Worm (Caenorhabditis elegans) whole organism, L1 larva: ENCODE data around the gene nhr-126.

Experiments used
- alr-1 ChIP-seq: fragments of 200-800 bp; sonication (Bioruptor generic); optimal IDR thresholded peaks from 2 replicates; lab custom pipeline; 2018; ENCODE audit warnings: borderline replicate concordance, mild to moderate bottlenecking, missing genetic modification characterization, missing compliant biosample characterization
- blmp-1 ChIP-seq: fragments of 150-350 bp; optimal IDR thresholded peaks from 2 replicates; lab custom pipeline; 2014; ENCODE audit warnings: missing biosample characterization, missing genetic modification characterization
- ceh-82 ChIP-seq, 3 experiments: fragments of 150-350 bp in 1 of 3; sonication (generic microtip) in 2 of 3; optimal IDR thresholded peaks; 2 replicates each; lab custom pipeline; 2014 to 2017; ENCODE audit warnings: missing biosample characterization in 3 of 3, missing genetic modification characterization in 3 of 3
- egl-27 ChIP-seq, 2 experiments: fragments of 150-350 bp in 1 of 2; sonication (generic microtip); optimal IDR thresholded peaks; 3 replicates each; lab custom pipeline; 2017 to 2018; ENCODE audit warnings: missing biosample characterization in 2 of 2, missing genetic modification characterization in 2 of 2, missing genetic modification reagents in 2 of 2
- elt-3 ChIP-seq, 6 experiments: fragments of 150-350 bp in 1 of 6; sonication (generic microtip); optimal IDR thresholded peaks; 2 replicates each; lab custom pipeline; 2017 to 2018; ENCODE audit warnings: missing biosample characterization in 6 of 6, missing genetic modification characterization in 6 of 6, inconsistent platforms in 1 of 6
- fkh-10 ChIP-seq: sonication (generic microtip); optimal IDR thresholded peaks from 2 replicates; lab custom pipeline; 2017; ENCODE audit warnings: missing biosample characterization, missing genetic modification reagents, missing genetic modification characterization
- grh-1 ChIP-seq: fragments of 200-800 bp; sonication (Bioruptor generic); IDR thresholded peaks from 2 replicates; pipeline ENCODE4 v1.3.6; 2022; ENCODE audit warnings: missing genetic modification reagents, missing genetic modification characterization, missing compliant biosample characterization
- lin-15B ChIP-seq: fragments of 150-350 bp; sonication (generic microtip); optimal IDR thresholded peaks from 3 replicates; lab custom pipeline; 2014; ENCODE audit warnings: missing biosample characterization, missing genetic modification characterization
- lin-39 ChIP-seq: fragments of 150-350 bp; optimal IDR thresholded peaks from 2 replicates; lab custom pipeline; 2014; ENCODE audit warnings: missing biosample characterization, missing genetic modification reagents, missing genetic modification characterization
- lsy-2 ChIP-seq, 2 experiments: fragments of 150-350 bp; optimal IDR thresholded peaks; 2 replicates each; lab custom pipeline; 2014; ENCODE audit warnings: missing biosample characterization in 2 of 2, missing genetic modification characterization in 2 of 2
- nhr-90 ChIP-seq: sonication (generic microtip); optimal IDR thresholded peaks from 2 replicates; lab custom pipeline; 2016; ENCODE audit warnings: mild to moderate bottlenecking, missing genetic modification characterization, missing compliant biosample characterization; ENCODE audit not compliant: poor library complexity
- pag-3 ChIP-seq: sonication (generic microtip); optimal IDR thresholded peaks from 2 replicates; lab custom pipeline; 2017; ENCODE audit warnings: missing genetic modification characterization, mild to moderate bottlenecking, missing compliant biosample characterization, antibody characterized with exemption, borderline replicate concordance; ENCODE audit not compliant: insufficient read depth
- unc-62 ChIP-seq: fragments of 150-350 bp; optimal IDR thresholded peaks from 2 replicates; lab custom pipeline; 2014; ENCODE audit warnings: missing biosample characterization, missing genetic modification reagents, missing genetic modification characterization
- ztf-4 ChIP-seq: fragments of 150-350 bp; optimal IDR thresholded peaks from 2 replicates; lab custom pipeline; 2014; ENCODE audit warnings: missing biosample characterization, missing genetic modification characterization

DNA sequence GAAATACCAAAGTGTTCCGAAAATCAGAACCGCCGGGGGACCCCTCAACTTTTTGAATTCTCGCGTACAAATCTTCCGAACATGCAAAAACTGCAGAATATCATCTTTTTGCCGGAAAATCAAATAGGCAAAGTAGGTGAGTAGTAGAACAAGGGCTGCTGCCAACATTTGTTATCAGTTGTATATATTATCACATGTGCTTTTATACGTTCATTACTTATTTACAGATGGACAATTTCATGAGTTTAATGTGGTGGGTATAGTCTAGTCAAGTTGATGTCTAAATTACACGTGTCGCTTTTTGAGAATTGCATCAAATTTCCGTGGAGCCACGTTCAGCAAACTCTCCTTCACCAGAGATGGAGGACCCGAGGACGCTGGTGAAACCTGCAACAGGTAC, 27.6 kb upstream of the nhr-126 start, which contains the start of gene cyp-32B1:
- no peak for TF ChIP-seq fkh-10 (GFP tag; lab: Kevin White, UChicago)
- TF ChIP-seq ceh-82 (tag; optimal IDR thresholded peaks at IDR 0.05; lab: Kevin White, UChicago): no peak
- TF ChIP-seq blmp-1: no peak
- no peak for TF ChIP-seq lin-15B (tag; lab: Kevin White, UChicago)
- no peak for TF ChIP-seq unc-62 (GFP tag; lab: Kevin White, UChicago)
- no peak for TF ChIP-seq grh-1
- TF ChIP-seq egl-27 (tag; optimal IDR thresholded peaks at IDR 0.05; lab: Kevin White, UChicago): no peak
- no peak for TF ChIP-seq nhr-90
- no peak for TF ChIP-seq elt-3 (tag; optimal IDR thresholded peaks at IDR 0.05; lab: Kevin White, UChicago)
- no peak for TF ChIP-seq lsy-2 (tag; optimal IDR thresholded peaks at IDR 0.05; lab: Kevin White, UChicago)
- TF ChIP-seq pag-3 (tag; lab: Kevin White, UChicago): no peak
- TF ChIP-seq ztf-4: no peak
- TF ChIP-seq alr-1 (tag; lab: Kevin White, UChicago): no peak
- no peak for TF ChIP-seq lin-39 (tag; lab: Kevin White, UChicago)
